Worm (Caenorhabditis elegans): ENCODE measurements around the gene str-66.

Gene str-66

ce11 chrV:3114973-3115372 lies 10.9 kb upstream of the str-66 start, which contains the start of gene Y73C8C.3:
TSS of gene Y73C8C.3 (plus strand) at chrV:3115273.
- TF ChIP-seq snpc-1.1 (tag; optimal IDR thresholded peaks at IDR 0.05; ENCODE audit: insufficient read depth) (no peak), hlh-12 (tag; optimal IDR thresholded peaks at IDR 0.05) (no peak)

ce11 chrV:3113751-3114150 lies 9.7 kb upstream of the str-66 start, which contains the start of gene Y73C8C.8:
TSS of gene Y73C8C.8 (minus strand) at chrV:3113851.
- TF ChIP-seq F55B11.4 (tag; optimal IDR thresholded peaks at IDR 0.05; ENCODE audit: borderline replicate concordance, insufficient read depth) (no peak), mxl-1 (tag; optimal IDR thresholded peaks at IDR 0.05) (no peak), lin-54 (GFP tag; optimal IDR thresholded peaks at IDR 0.05) (no peak), cebp-2 (GFP tag; IDR thresholded peaks at IDR 0.05) (no peak), F22D6.2 (tag; optimal IDR thresholded peaks at IDR 0.05) (no peak), nhr-27 (tag; optimal IDR thresholded peaks at IDR 0.05) (no peak), let-607 (tag; optimal IDR thresholded peaks at IDR 0.05) (no peak), sea-2 (GFP tag; IDR thresholded peaks at IDR 0.05) (no peak), hmg-20 (GFP tag; IDR thresholded peaks at IDR 0.05) (no peak), Y79H2A.3 (GFP tag; conservative IDR thresholded peaks at IDR 0.05) (no peak), ztf-22 (GFP tag; optimal IDR thresholded peaks at IDR 0.05) (no peak), ztf-26 (tag; optimal IDR thresholded peaks at IDR 0.05) (no peak), B0019.2 (GFP tag; conservative IDR thresholded peaks at IDR 0.05) (no peak), ztf-18 (tag; optimal IDR thresholded peaks at IDR 0.05) (no peak), F37B4.10 (GFP tag; IDR thresholded peaks at IDR 0.05) (no peak), attf-6 (GFP tag; IDR thresholded peaks at IDR 0.05) (no peak)

- no peak for TF ChIP-seq F49E8.2 (tag; optimal IDR thresholded peaks at IDR 0.05; ENCODE audit: insufficient read depth)
Measured at ce11 chrV:3112198-3112597, 8.2 kb upstream of the str-66 start.

ce11 chrV:3107450-3107849 lies 3.4 kb upstream of the str-66 start, which contains the start of gene str-68:
TSS of gene str-68 (minus strand) at chrV:3107550.
- no peak for TF ChIP-seq lin-40 (tag; optimal IDR thresholded peaks at IDR 0.05)
- TF ChIP-seq tlf-1 (GFP tag; optimal IDR thresholded peaks at IDR 0.05) = no peak
- TF ChIP-seq gei-17 (GFP tag; optimal IDR thresholded peaks at IDR 0.05) = no peak
- no peak for TF ChIP-seq zim-3 (tag; optimal IDR thresholded peaks at IDR 0.05)
- TF ChIP-seq snpc-1.1 (tag; optimal IDR thresholded peaks at IDR 0.05; ENCODE audit: insufficient read depth) = no peak
- no peak for TF ChIP-seq mcd-1 (GFP tag; IDR thresholded peaks at IDR 0.05)
- TF ChIP-seq lsl-1 (GFP tag; optimal IDR thresholded peaks at IDR 0.05) = no peak
- TF ChIP-seq ztf-25 (GFP tag; IDR thresholded peaks at IDR 0.05) = no peak
- TF ChIP-seq hsf-1 (GFP tag; IDR thresholded peaks at IDR 0.05) = no peak
- TF ChIP-seq aptf-3 (GFP tag; IDR thresholded peaks at IDR 0.05) = no peak

ce11 chrV:3106785-3107184 lies 2.8 kb upstream of the str-66 start:
- peak; percentile 21 for TF ChIP-seq snpc-4 (GFP tag; optimal IDR thresholded peaks at IDR 0.05)
- peak in 1 of 4 experiments; percentile 91 for TF ChIP-seq snpc-4 (tag; optimal IDR thresholded peaks at IDR 0.05)
- TF ChIP-seq D2030.7 (GFP tag; IDR thresholded peaks at IDR 0.05) = no peak
- peak; percentile 63 for TF ChIP-seq snpc-1.1 (tag; optimal IDR thresholded peaks at IDR 0.05; ENCODE audit: insufficient read depth)
- 0 out of 2 replicates have a peak, but pooled peaks have one; percentile 14 for TF ChIP-seq egl-18 (GFP tag; IDR thresholded peaks at IDR 0.05)

All from whole organism, young adult.